Fruit fly (Drosophila melanogaster): Measurements from ENCODE around the gene FoxP.

Gene FoxP

dm6 chr3R:9739793-9740192 is 9.1 kb upstream of the FoxP start, which contains the start of gene side-VII:
side-VII (minus strand) TSS chr3R:9739979.
- TF ChIP-seq kay (GFP tag; ENCODE audit: borderline replicate concordance) (peak; percentile 27), tj (GFP tag; optimal IDR thresholded peaks at IDR 0.05) (no peak)

dm6 chr3R:9735151-9735550 is 4.5 kb upstream of the FoxP start:
- TF ChIP-seq cnc (optimal IDR thresholded peaks at IDR 0.05), result no peak
- no peak for TF ChIP-seq Crg-1 (GFP tag; optimal IDR thresholded peaks at IDR 0.05)
- TF ChIP-seq toe (GFP tag; optimal IDR thresholded peaks at IDR 0.05), result no peak
- no peak for TF ChIP-seq CG14711 (tag; optimal IDR thresholded peaks at IDR 0.05)
- TF ChIP-seq CG11617 (GFP tag; optimal IDR thresholded peaks at IDR 0.05), result no peak
- TF ChIP-seq Hr96 (GFP tag; optimal IDR thresholded peaks at IDR 0.05), result no peak
- TF ChIP-seq CG12768 (GFP tag; optimal IDR thresholded peaks at IDR 0.05), result no peak
- TF ChIP-seq bab1 (GFP tag; optimal IDR thresholded peaks at IDR 0.05), result no peak
- no peak for TF ChIP-seq CG7101 (tag; optimal IDR thresholded peaks at IDR 0.05)
- no peak for TF ChIP-seq CG7045 (GFP tag; optimal IDR thresholded peaks at IDR 0.05)
- TF ChIP-seq pad (GFP tag; optimal IDR thresholded peaks at IDR 0.05), result no peak
- TF ChIP-seq CG1620 (GFP tag; optimal IDR thresholded peaks at IDR 0.05), result no peak
- no peak for TF ChIP-seq Mnt (GFP tag; optimal IDR thresholded peaks at IDR 0.05)
- no peak for TF ChIP-seq cic (GFP tag; optimal IDR thresholded peaks at IDR 0.05)
- no peak for TF ChIP-seq Clk (GFP tag; optimal IDR thresholded peaks at IDR 0.05)
- TF ChIP-seq ovo (GFP tag; optimal IDR thresholded peaks at IDR 0.05), result no peak
- no peak for TF ChIP-seq CG5204 (GFP tag; optimal IDR thresholded peaks at IDR 0.05)

dm6 chr3R:9733150-9733549 is 2.5 kb upstream of the FoxP start, which contains the start of gene alphaTub85E:
alphaTub85E (minus strand) TSS chr3R:9733250.
- no peak for TF ChIP-seq CG1620 (GFP tag; optimal IDR thresholded peaks at IDR 0.05)
- no peak for TF ChIP-seq CG14711 (tag; optimal IDR thresholded peaks at IDR 0.05)
- TF ChIP-seq CG7045 (GFP tag; optimal IDR thresholded peaks at IDR 0.05), result no peak
- TF ChIP-seq Hr96 (GFP tag; optimal IDR thresholded peaks at IDR 0.05), result no peak
- no peak for TF ChIP-seq tj (GFP tag; optimal IDR thresholded peaks at IDR 0.05)
- no peak for TF ChIP-seq Mnt (GFP tag; optimal IDR thresholded peaks at IDR 0.05)
- no peak for TF ChIP-seq cnc (optimal IDR thresholded peaks at IDR 0.05)
- no peak for TF ChIP-seq ovo (GFP tag; optimal IDR thresholded peaks at IDR 0.05)
- TF ChIP-seq CG5204 (GFP tag; optimal IDR thresholded peaks at IDR 0.05), result no peak
- TF ChIP-seq cic (GFP tag; optimal IDR thresholded peaks at IDR 0.05), result no peak
- no peak for TF ChIP-seq pad (GFP tag; optimal IDR thresholded peaks at IDR 0.05)
- TF ChIP-seq CG7101 (tag; optimal IDR thresholded peaks at IDR 0.05), result no peak
- no peak for TF ChIP-seq toe (GFP tag; optimal IDR thresholded peaks at IDR 0.05)
- no peak for TF ChIP-seq CG12768 (GFP tag; optimal IDR thresholded peaks at IDR 0.05)
- no peak for TF ChIP-seq kay (GFP tag; ENCODE audit: borderline replicate concordance)
- no peak for TF ChIP-seq bab1 (GFP tag; optimal IDR thresholded peaks at IDR 0.05)
- no peak for TF ChIP-seq CG11617 (GFP tag; optimal IDR thresholded peaks at IDR 0.05)

dm6 chr3R:9725121-9725956 is 5.3 kb downstream of the FoxP start, which contains the start of gene hyd:
hyd (minus strand) TSS chr3R:9725615.
- peak; percentile 38 for TF ChIP-seq bab1 (GFP tag; optimal IDR thresholded peaks at IDR 0.05)
- no peak for TF ChIP-seq pad (GFP tag; optimal IDR thresholded peaks at IDR 0.05)
- TF ChIP-seq cic (GFP tag; optimal IDR thresholded peaks at IDR 0.05), result peak; percentile 8
- TF ChIP-seq CG12768 (GFP tag; optimal IDR thresholded peaks at IDR 0.05), result peak; percentile 27
- TF ChIP-seq tj (GFP tag; optimal IDR thresholded peaks at IDR 0.05), result peak; percentile 4
- no peak for TF ChIP-seq Hr96 (GFP tag; optimal IDR thresholded peaks at IDR 0.05)
- peak; percentile 9 for TF ChIP-seq ovo (GFP tag; optimal IDR thresholded peaks at IDR 0.05)
- TF ChIP-seq Mnt (GFP tag; optimal IDR thresholded peaks at IDR 0.05), result peak; percentile 71

- peak; percentile 76 for TF ChIP-seq bab1 (GFP tag; optimal IDR thresholded peaks at IDR 0.05)
- no peak for TF ChIP-seq CG7045 (GFP tag; optimal IDR thresholded peaks at IDR 0.05)
- no peak for TF ChIP-seq Hr96 (GFP tag; optimal IDR thresholded peaks at IDR 0.05)
- peak; percentile 26 for TF ChIP-seq CG11617 (GFP tag; optimal IDR thresholded peaks at IDR 0.05)
- TF ChIP-seq Mnt (GFP tag; optimal IDR thresholded peaks at IDR 0.05), result peak; percentile 74
- peak; percentile 4 for TF ChIP-seq cic (GFP tag; optimal IDR thresholded peaks at IDR 0.05)
- TF ChIP-seq Clk (GFP tag; optimal IDR thresholded peaks at IDR 0.05), result peak; percentile 67
- TF ChIP-seq pad (GFP tag; optimal IDR thresholded peaks at IDR 0.05), result peak; percentile 65
- peak; percentile 70 for TF ChIP-seq Crg-1 (GFP tag; optimal IDR thresholded peaks at IDR 0.05)
- no peak for TF ChIP-seq cnc (optimal IDR thresholded peaks at IDR 0.05)
- TF ChIP-seq tj (GFP tag; optimal IDR thresholded peaks at IDR 0.05), result peak; percentile 16
- peak; percentile 81 for TF ChIP-seq CG1620 (GFP tag; optimal IDR thresholded peaks at IDR 0.05)
- peak; percentile 14 for TF ChIP-seq CG12768 (GFP tag; optimal IDR thresholded peaks at IDR 0.05)
- TF ChIP-seq CG33017 (tag; optimal IDR thresholded peaks at IDR 0.05), result no peak
- TF ChIP-seq toe (GFP tag; optimal IDR thresholded peaks at IDR 0.05), result no peak
- peak; percentile 58 for TF ChIP-seq ovo (GFP tag; optimal IDR thresholded peaks at IDR 0.05)
- TF ChIP-seq CG7101 (tag; optimal IDR thresholded peaks at IDR 0.05), result peak; percentile 68
These were observed 19.8 kb downstream of the FoxP start, which contains the start of the genes trbd and dmt for dm6 chr3R:9710886-9711285. trbd (minus strand) TSS chr3R:9711037. dmt (plus strand) TSS chr3R:9711142.

- TF ChIP-seq CG5204 (GFP tag; optimal IDR thresholded peaks at IDR 0.05), result no peak
- TF ChIP-seq pad (GFP tag; optimal IDR thresholded peaks at IDR 0.05), result no peak
- TF ChIP-seq Mnt (GFP tag; optimal IDR thresholded peaks at IDR 0.05), result peak; percentile 62
- TF ChIP-seq kay (GFP tag; ENCODE audit: borderline replicate concordance), result no peak
- TF ChIP-seq CG11617 (GFP tag; optimal IDR thresholded peaks at IDR 0.05), result peak; percentile 15
These were observed 20.4 kb downstream of the FoxP start for dm6 chr3R:9710228-9710627.
